Worm (Caenorhabditis elegans) whole organism, early embryonic: ENCODE results near the gene col-144.

Experiments
- ama-1 ChIP-seq: fragments of 150-350 bp; optimal IDR thresholded peaks from 2 replicates; lab custom pipeline; 2014
- ceh-36 ChIP-seq: sonication (generic microtip); optimal IDR thresholded peaks from 2 replicates; lab custom pipeline; 2016; ENCODE audit warnings: missing genetic modification characterization, inconsistent platforms, missing compliant biosample characterization
- ets-7 ChIP-seq: sonication (generic microtip); optimal IDR thresholded peaks from 2 replicates; lab custom pipeline; 2016; ENCODE audit warnings: missing genotype, missing genetic modification characterization, missing compliant biosample characterization
- flt-1 ChIP-seq: fragments of 200-800 bp; sonication (Bioruptor generic); IDR thresholded peaks from 2 replicates; pipeline ENCODE4 v1.3.6; 2022; ENCODE audit warnings: missing genetic modification characterization, missing compliant biosample characterization
- hmg-4 ChIP-seq: fragments of 200-800 bp; sonication (Bioruptor generic); optimal IDR thresholded peaks from 2 replicates; lab custom pipeline; 2018; ENCODE audit warnings: mild to moderate bottlenecking, missing genetic modification characterization, missing compliant biosample characterization
- pes-1 ChIP-seq: fragments of 200-800 bp; sonication (Bioruptor generic); IDR thresholded peaks from 2 replicates; pipeline ENCODE4 v1.3.6; 2022; ENCODE audit warnings: missing genetic modification reagents, missing genetic modification characterization, missing compliant biosample characterization
- tbx-11 ChIP-seq: fragments of 200-800 bp; sonication (Bioruptor generic); IDR thresholded peaks from 2 replicates; pipeline ENCODE4 v1.3.6; 2022; ENCODE audit warnings: missing genetic modification characterization, missing compliant biosample characterization

- TF ChIP-seq tbx-11 (no peak), ama-1 (lab: Kevin White, UChicago) (no peak), flt-1 (GFP tag; lab: Robert Waterston, UW) (no peak), hmg-4 (GFP tag; lab: Kevin White, UChicago) (no peak), ceh-36 (no peak), pes-1 (GFP tag; lab: Robert Waterston, UW) (no peak), ets-7 (no peak)
These were observed 2.6 kb upstream of the col-144 start, which contains the start of gene col-145 for ce11 chrV:9162955-9163468.
